Worm (Caenorhabditis elegans) whole organism, L3 larva: Measurements from ENCODE around the gene ZC262.4.

Experiments used
- R02D3.7 ChIP-seq: fragments of 150-350 bp; optimal IDR thresholded peaks from 2 replicates; lab custom pipeline; 2014; ENCODE audit warnings: missing biosample characterization, missing genetic modification characterization
- ZK546.5 ChIP-seq: sonication (generic microtip); optimal IDR thresholded peaks from 2 replicates; lab custom pipeline; 2017; ENCODE audit warnings: missing biosample characterization, missing genetic modification characterization
- ama-1 ChIP-seq: fragments of 150-350 bp; optimal IDR thresholded peaks from 2 replicates; lab custom pipeline; 2018
- ceh-28 ChIP-seq: fragments of 150-350 bp; optimal IDR thresholded peaks from 2 replicates; lab custom pipeline; 2014; ENCODE audit warnings: missing biosample characterization, missing genetic modification reagents, missing genetic modification characterization
- ceh-82 ChIP-seq: fragments of 150-350 bp; optimal IDR thresholded peaks from 2 replicates; lab custom pipeline; 2014; ENCODE audit warnings: missing biosample characterization, missing genetic modification characterization
- ceh-9 ChIP-seq: sonication (generic microtip); optimal IDR thresholded peaks from 2 replicates; lab custom pipeline; 2018; ENCODE audit warnings: missing biosample characterization, missing genetic modification characterization
- daf-12 ChIP-seq: fragments of 150-350 bp; optimal IDR thresholded peaks from 2 replicates; lab custom pipeline; 2014; ENCODE audit warnings: missing biosample characterization, missing genetic modification reagents, missing genetic modification characterization
- egl-27 ChIP-seq: sonication (generic microtip); optimal IDR thresholded peaks from 4 replicates; lab custom pipeline; 2017; ENCODE audit warnings: missing biosample characterization, missing genetic modification reagents, missing genetic modification characterization
- egl-5 ChIP-seq: fragments of 150-350 bp; optimal IDR thresholded peaks from 2 replicates; lab custom pipeline; 2017; ENCODE audit warnings: missing biosample characterization, missing genetic modification reagents, missing genetic modification characterization, inconsistent platforms
- elt-1 ChIP-seq: fragments of 150-350 bp; optimal IDR thresholded peaks from 2 replicates; lab custom pipeline; 2014; ENCODE audit warnings: missing biosample characterization, missing genetic modification characterization
- elt-2 ChIP-seq: sonication (generic microtip); optimal IDR thresholded peaks from 2 replicates; lab custom pipeline; 2016; ENCODE audit warnings: missing genetic modification reagents, mild to moderate bottlenecking, missing genetic modification characterization, missing compliant biosample characterization
- elt-3 ChIP-seq, 3 experiments: fragments of 150-350 bp in 1 of 3; sonication (generic microtip) in 2 of 3; optimal IDR thresholded peaks; 2 replicates in 2 of 3; 4 replicates in 1 of 3; lab custom pipeline; 2014 to 2017; ENCODE audit warnings: missing biosample characterization in 3 of 3, missing genetic modification characterization in 3 of 3
- eor-1 ChIP-seq, 2 experiments: fragments of 150-350 bp; optimal IDR thresholded peaks; 2 replicates each; lab custom pipeline; 2014 to 2018; ENCODE audit warnings: missing biosample characterization in 2 of 2, missing genetic modification characterization in 2 of 2
- fkh-2 ChIP-seq: fragments of 150-350 bp; optimal IDR thresholded peaks from 2 replicates; lab custom pipeline; 2014; ENCODE audit warnings: missing biosample characterization, missing genetic modification reagents, missing genetic modification characterization
- fos-1 ChIP-seq: fragments of 150-350 bp; optimal IDR thresholded peaks from 2 replicates; lab custom pipeline; 2014; ENCODE audit warnings: missing biosample characterization, missing genetic modification characterization
- hmg-11 ChIP-seq: sonication (generic microtip); optimal IDR thresholded peaks from 2 replicates; lab custom pipeline; 2016; ENCODE audit warnings: missing genetic modification characterization, missing compliant biosample characterization
- jun-1 ChIP-seq: fragments of 150-350 bp; optimal IDR thresholded peaks from 2 replicates; lab custom pipeline; 2014; ENCODE audit warnings: missing biosample characterization, missing genetic modification reagents, missing genetic modification characterization
- lin-15B ChIP-seq: fragments of 150-350 bp; optimal IDR thresholded peaks from 2 replicates; lab custom pipeline; 2014; ENCODE audit warnings: missing biosample characterization, missing genetic modification characterization
- lin-39 ChIP-seq: fragments of 150-350 bp; optimal IDR thresholded peaks from 2 replicates; lab custom pipeline; 2018; ENCODE audit warnings: missing biosample characterization, missing genetic modification reagents, missing genetic modification characterization
- lsy-12 ChIP-seq: sonication (generic microtip); optimal IDR thresholded peaks from 2 replicates; lab custom pipeline; 2016; ENCODE audit warnings: mild to moderate bottlenecking, missing genetic modification characterization, missing compliant biosample characterization
- mdl-1 ChIP-seq: fragments of 150-350 bp; optimal IDR thresholded peaks from 2 replicates; lab custom pipeline; 2014; ENCODE audit warnings: missing biosample characterization, missing genetic modification characterization
- mml-1 ChIP-seq: fragments of 150-350 bp; sonication (generic microtip); optimal IDR thresholded peaks from 3 replicates; lab custom pipeline; 2014; ENCODE audit warnings: missing biosample characterization, missing genetic modification characterization
- nfya-1 ChIP-seq: sonication (generic microtip); optimal IDR thresholded peaks from 2 replicates; lab custom pipeline; 2017; ENCODE audit warnings: missing genetic modification characterization, mild to moderate bottlenecking, missing compliant biosample characterization, antibody characterized with exemption, moderate library complexity; ENCODE audit not compliant: insufficient read depth
- nhr-11 ChIP-seq: fragments of 150-350 bp; optimal IDR thresholded peaks from 2 replicates; lab custom pipeline; 2014; ENCODE audit warnings: missing biosample characterization, missing genetic modification characterization
- nhr-12 ChIP-seq: fragments of 150-350 bp; optimal IDR thresholded peaks from 2 replicates; lab custom pipeline; 2014; ENCODE audit warnings: missing biosample characterization, missing genetic modification characterization
- nhr-23 ChIP-seq: fragments of 150-350 bp; optimal IDR thresholded peaks from 2 replicates; lab custom pipeline; 2014; ENCODE audit warnings: missing biosample characterization, missing genetic modification reagents, missing genetic modification characterization
- nhr-237 ChIP-seq: fragments of 150-350 bp; optimal IDR thresholded peaks from 2 replicates; lab custom pipeline; 2014; ENCODE audit warnings: missing biosample characterization, missing genetic modification characterization
- nhr-25 ChIP-seq: sonication (generic microtip); optimal IDR thresholded peaks from 2 replicates; lab custom pipeline; 2017; ENCODE audit warnings: missing biosample characterization, missing genetic modification characterization
- nhr-28 ChIP-seq: fragments of 150-350 bp; optimal IDR thresholded peaks from 2 replicates; lab custom pipeline; 2014; ENCODE audit warnings: missing biosample characterization, missing genetic modification characterization
- nhr-43 ChIP-seq: sonication (generic microtip); optimal IDR thresholded peaks from 2 replicates; lab custom pipeline; 2016; ENCODE audit warnings: mild to moderate bottlenecking, missing genetic modification characterization, missing compliant biosample characterization; ENCODE audit not compliant: poor library complexity, severe bottlenecking
- nhr-67 ChIP-seq: fragments of 150-350 bp; optimal IDR thresholded peaks from 2 replicates; lab custom pipeline; 2014; ENCODE audit warnings: missing biosample characterization, missing genetic modification characterization
- nhr-76 ChIP-seq: fragments of 150-350 bp; sonication (generic microtip); optimal IDR thresholded peaks from 5 replicates; lab custom pipeline; 2014; ENCODE audit warnings: missing biosample characterization, missing genetic modification characterization
- nhr-77 ChIP-seq: fragments of 150-350 bp; optimal IDR thresholded peaks from 2 replicates; lab custom pipeline; 2014; ENCODE audit warnings: missing biosample characterization, missing genetic modification characterization
- pha-4 ChIP-seq: fragments of 150-350 bp; optimal IDR thresholded peaks from 2 replicates; lab custom pipeline; 2014; ENCODE audit warnings: missing biosample characterization, missing genetic modification reagents, missing genetic modification characterization
- sea-2 ChIP-seq: fragments of 150-350 bp; sonication (generic microtip); optimal IDR thresholded peaks from 4 replicates; lab custom pipeline; 2014; ENCODE audit warnings: missing biosample characterization, missing genetic modification reagents, missing genetic modification characterization
- skn-1 ChIP-seq: fragments of 150-350 bp; optimal IDR thresholded peaks from 2 replicates; lab custom pipeline; 2014; ENCODE audit warnings: missing biosample characterization, missing genetic modification characterization
- snpc-4 ChIP-seq: fragments of 150-350 bp; optimal IDR thresholded peaks from 2 replicates; lab custom pipeline; 2014; ENCODE audit warnings: missing biosample characterization, missing genetic modification characterization
- tbx-2 ChIP-seq: sonication (generic microtip); optimal IDR thresholded peaks from 2 replicates; lab custom pipeline; 2016; ENCODE audit warnings: mild to moderate bottlenecking, missing genetic modification characterization, missing compliant biosample characterization
- unc-39 ChIP-seq: sonication (generic microtip); optimal IDR thresholded peaks from 4 replicates; lab custom pipeline; 2017; ENCODE audit warnings: missing biosample characterization, missing genetic modification characterization
- unc-62 ChIP-seq: fragments of 150-350 bp; sonication (generic microtip); optimal IDR thresholded peaks from 4 replicates; lab custom pipeline; 2014; ENCODE audit warnings: missing biosample characterization, missing genetic modification reagents, missing genetic modification characterization
- zag-1 ChIP-seq: fragments of 150-350 bp; optimal IDR thresholded peaks from 2 replicates; lab custom pipeline; 2014; ENCODE audit warnings: missing biosample characterization, missing genetic modification characterization
- ztf-11 ChIP-seq: fragments of 150-350 bp; optimal IDR thresholded peaks from 2 replicates; lab custom pipeline; 2014; ENCODE audit warnings: missing biosample characterization, missing genetic modification characterization

Gene ZC262.4

ce11 chrIII:8334432-8334831 lies at the start of gene ZC262.4:
Gene ZC262.4 (minus strand): TSS chrIII:8334532.
- no peak for TF ChIP-seq lin-39 (tag; lab: Kevin White, UChicago)

ce11 chrIII:8380645-8381044 lies 46.3 kb upstream of the ZC262.4 start, which contains the start of gene R05D3.12:
Gene R05D3.12 (plus strand): TSS chrIII:8380945.
- no peak for TF ChIP-seq jun-1 (tag; lab: Kevin White, UChicago)
- no peak for TF ChIP-seq lin-15B (tag; lab: Kevin White, UChicago)
- no peak for TF ChIP-seq ZK546.5 (tag; lab: Kevin White, UChicago)
- no peak for TF ChIP-seq nhr-28
- no peak for TF ChIP-seq eor-1 (tag; optimal IDR thresholded peaks at IDR 0.05; lab: Kevin White, UChicago)
- TF ChIP-seq daf-12 (tag; lab: Kevin White, UChicago): no peak
- TF ChIP-seq, all 47 proteins: peak for 0

ce11 chrIII:8375000-8375399 lies 40.7 kb upstream of the ZC262.4 start, which contains the start of gene met-2:
Gene met-2 (plus strand): TSS chrIII:8375300.
- no peak for TF ChIP-seq nhr-67
- TF ChIP-seq nhr-23 (tag; lab: Kevin White, UChicago): peak; percentile 10
- no peak for TF ChIP-seq mdl-1

- TF ChIP-seq sea-2 (GFP tag; lab: Kevin White, UChicago) (no peak), elt-1 (tag; lab: Kevin White, UChicago) (no peak), nhr-23 (tag; lab: Kevin White, UChicago) (no peak), nhr-25 (tag; lab: Kevin White, UChicago) (no peak), lsy-12 (tag; lab: Kevin White, UChicago) (no peak), nhr-76 (no peak), snpc-4 (tag; lab: Kevin White, UChicago) (no peak), tbx-2 (tag; lab: Kevin White, UChicago) (no peak), elt-3 (tag; optimal IDR thresholded peaks at IDR 0.05; lab: Kevin White, UChicago) (no peak), mdl-1 (no peak)
- TF ChIP-seq, all 47 proteins: peak for 0
Observed at ce11 chrIII:8371595-8372305, 37.4 kb upstream of the ZC262.4 start, which contains the start of gene lmbr-1. Gene lmbr-1 (plus strand): TSS chrIII:8372255.

ce11 chrIII:8370846-8371257 lies 36.5 kb upstream of the ZC262.4 start:
- peak; percentile 17 for TF ChIP-seq hmg-11 (tag; lab: Kevin White, UChicago)
- TF ChIP-seq nhr-23 (tag; lab: Kevin White, UChicago): no peak
- no peak for TF ChIP-seq ceh-9
- no peak for TF ChIP-seq daf-12 (tag; lab: Kevin White, UChicago)
- peak; percentile 88 for TF ChIP-seq nfya-1 (tag; lab: Kevin White, UChicago)
- TF ChIP-seq egl-27 (tag; lab: Kevin White, UChicago): no peak
- TF ChIP-seq ztf-11 (tag; lab: Kevin White, UChicago): no peak
- no peak for TF ChIP-seq nhr-67
- no peak for TF ChIP-seq ceh-28 (tag; lab: Kevin White, UChicago)
- peak; percentile 6 for TF ChIP-seq jun-1 (tag; lab: Kevin White, UChicago)
- no peak for TF ChIP-seq zag-1 (tag; lab: Kevin White, UChicago)
- peak; percentile 85 for TF ChIP-seq elt-2 (tag; lab: Kevin White, UChicago)
- TF ChIP-seq nhr-12 (tag; lab: Kevin White, UChicago): no peak
- no peak for TF ChIP-seq elt-3 (tag; optimal IDR thresholded peaks at IDR 0.05; lab: Kevin White, UChicago)
- peak; percentile 59 for TF ChIP-seq egl-5 (tag; lab: Kevin White, UChicago)
- TF ChIP-seq skn-1 (tag; lab: Kevin White, UChicago): no peak
- no peak for TF ChIP-seq tbx-2 (tag; lab: Kevin White, UChicago)
- no peak for TF ChIP-seq nhr-25 (tag; lab: Kevin White, UChicago)
- TF ChIP-seq nhr-77 (tag; lab: Kevin White, UChicago): no peak
- TF ChIP-seq elt-1 (tag; lab: Kevin White, UChicago): peak; percentile 70
- no peak for TF ChIP-seq R02D3.7
- no peak for TF ChIP-seq nhr-28
- TF ChIP-seq nhr-43 (tag; lab: Kevin White, UChicago): no peak
- no peak for TF ChIP-seq fos-1 (tag; lab: Kevin White, UChicago)
- no peak for TF ChIP-seq nhr-237 (tag; lab: Kevin White, UChicago)
- no peak for TF ChIP-seq eor-1 (tag; optimal IDR thresholded peaks at IDR 0.05; lab: Kevin White, UChicago)
- TF ChIP-seq snpc-4 (tag; lab: Kevin White, UChicago): peak; percentile 19
- no peak for TF ChIP-seq ama-1
- no peak for TF ChIP-seq unc-39
- TF ChIP-seq ZK546.5 (tag; lab: Kevin White, UChicago): no peak
- no peak for TF ChIP-seq mml-1
- TF ChIP-seq fkh-2 (tag; lab: Kevin White, UChicago): no peak
- no peak for TF ChIP-seq ceh-82 (tag; lab: Kevin White, UChicago)
- no peak for TF ChIP-seq nhr-76
- no peak for TF ChIP-seq lsy-12 (tag; lab: Kevin White, UChicago)
- TF ChIP-seq unc-62: no peak
- no peak for TF ChIP-seq nhr-11 (tag; lab: Kevin White, UChicago)
- no peak for TF ChIP-seq lin-39 (tag; lab: Kevin White, UChicago)
- no peak for TF ChIP-seq lin-15B (tag; lab: Kevin White, UChicago)
- TF ChIP-seq pha-4: peak; percentile 2
